Worm (Caenorhabditis elegans) whole organism, late embryonic: ENCODE measurements around the gene F28E10.4.

Experiments
- ama-1 ChIP-seq: fragments of 150-350 bp; optimal IDR thresholded peaks from 2 replicates; lab custom pipeline; 2014
- ceh-19 ChIP-seq: fragments of 200-800 bp; sonication (Bioruptor generic); optimal IDR thresholded peaks from 2 replicates; lab custom pipeline; 2018; ENCODE audit warnings: mild to moderate bottlenecking, missing genetic modification characterization, missing compliant biosample characterization
- fkh-10 ChIP-seq: fragments of 150-350 bp; optimal IDR thresholded peaks from 2 replicates; lab custom pipeline; 2014; ENCODE audit warnings: missing biosample characterization, missing genetic modification reagents, missing genetic modification characterization
- fkh-6 ChIP-seq: sonication (generic microtip); optimal IDR thresholded peaks from 2 replicates; lab custom pipeline; 2016; ENCODE audit warnings: missing genetic modification characterization, missing compliant biosample characterization
- pha-2 ChIP-seq: sonication (generic microtip); optimal IDR thresholded peaks from 2 replicates; lab custom pipeline; 2017; ENCODE audit warnings: mild to moderate bottlenecking, missing genetic modification characterization, missing compliant biosample characterization
- pqm-1 ChIP-seq: sonication (generic microtip); optimal IDR thresholded peaks from 2 replicates; lab custom pipeline; 2016; ENCODE audit warnings: missing genetic modification characterization, missing compliant biosample characterization
- ttx-3 ChIP-seq: sonication (generic microtip); optimal IDR thresholded peaks from 2 replicates; lab custom pipeline; 2016; ENCODE audit warnings: missing genetic modification reagents, missing genetic modification characterization, missing compliant biosample characterization

DNA sequence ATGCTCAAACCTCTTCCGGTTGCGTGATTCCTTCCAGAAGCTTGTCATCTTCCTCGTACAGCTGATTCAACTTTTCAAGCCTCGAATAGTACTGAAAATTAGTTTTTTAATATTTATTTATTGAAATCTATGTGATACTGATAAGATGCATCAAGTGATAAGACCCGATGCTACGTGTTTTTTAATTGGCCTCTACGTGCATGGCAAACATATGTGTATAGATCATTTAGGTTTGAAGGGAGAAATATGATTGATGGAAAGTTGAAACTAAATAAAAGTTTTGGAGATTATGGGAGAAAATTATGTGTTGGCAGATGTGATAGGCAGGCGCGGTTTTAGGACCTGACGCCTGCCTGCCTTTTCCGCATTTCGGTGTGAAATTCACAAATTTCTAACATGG, 23.0 kb downstream of the F28E10.4 start:
- TF ChIP-seq ceh-19 (GFP tag; lab: Kevin White, UChicago) (no peak), pha-2 (tag; lab: Kevin White, UChicago) (no peak), fkh-10 (GFP tag; lab: Kevin White, UChicago) (no peak), ama-1 (no peak), pqm-1 (tag; lab: Kevin White, UChicago) (no peak), ttx-3 (tag; lab: Kevin White, UChicago) (no peak), fkh-6 (tag; lab: Kevin White, UChicago) (no peak)
